Worm (Caenorhabditis elegans) whole organism, L3 larva: ENCODE measurements around the gene hst-3.2.

Experiments
- egl-27 ChIP-seq: sonication (generic microtip); optimal IDR thresholded peaks from 4 replicates; lab custom pipeline; 2017; ENCODE audit warnings: missing biosample characterization, missing genetic modification reagents, missing genetic modification characterization
- egl-5 ChIP-seq: fragments of 150-350 bp; optimal IDR thresholded peaks from 2 replicates; lab custom pipeline; 2017; ENCODE audit warnings: missing biosample characterization, missing genetic modification reagents, missing genetic modification characterization, inconsistent platforms
- fos-1 ChIP-seq: fragments of 150-350 bp; optimal IDR thresholded peaks from 2 replicates; lab custom pipeline; 2014; ENCODE audit warnings: missing biosample characterization, missing genetic modification characterization
- jun-1 ChIP-seq: fragments of 150-350 bp; optimal IDR thresholded peaks from 2 replicates; lab custom pipeline; 2014; ENCODE audit warnings: missing biosample characterization, missing genetic modification reagents, missing genetic modification characterization
- nhr-237 ChIP-seq: fragments of 150-350 bp; optimal IDR thresholded peaks from 2 replicates; lab custom pipeline; 2014; ENCODE audit warnings: missing biosample characterization, missing genetic modification characterization
- pqm-1 ChIP-seq: fragments of 150-350 bp; optimal IDR thresholded peaks from 2 replicates; lab custom pipeline; 2017; ENCODE audit warnings: missing biosample characterization, missing genetic modification characterization, inconsistent platforms
- unc-62 ChIP-seq: fragments of 150-350 bp; sonication (generic microtip); optimal IDR thresholded peaks from 4 replicates; lab custom pipeline; 2014; ENCODE audit warnings: missing biosample characterization, missing genetic modification reagents, missing genetic modification characterization

- no peak for TF ChIP-seq pqm-1 (tag; lab: Kevin White, UChicago)
- no peak for TF ChIP-seq fos-1 (tag; lab: Kevin White, UChicago)
- TF ChIP-seq unc-62 (GFP tag; lab: Kevin White, UChicago) = no peak
- no peak for TF ChIP-seq egl-5 (tag; lab: Kevin White, UChicago)
- no peak for TF ChIP-seq egl-27 (tag; lab: Kevin White, UChicago)
- TF ChIP-seq nhr-237 (tag; lab: Kevin White, UChicago) = no peak
- TF ChIP-seq jun-1 (tag; lab: Kevin White, UChicago) = no peak
Measured at ce11 chrX:2933061-2933460, 9.3 kb upstream of the hst-3.2 start, which contains the start of gene fard-1.
